Worm (Caenorhabditis elegans) whole organism, late embryonic: Measurements from ENCODE around the gene T19D12.4.

Experiments used
- lin-11 ChIP-seq: fragments of 200-800 bp; sonication (Bioruptor generic); optimal IDR thresholded peaks from 2 replicates; lab custom pipeline; 2018; ENCODE audit warnings: mild to moderate bottlenecking, missing genetic modification characterization, missing compliant biosample characterization
- pha-2 ChIP-seq: sonication (generic microtip); optimal IDR thresholded peaks from 2 replicates; lab custom pipeline; 2017; ENCODE audit warnings: mild to moderate bottlenecking, missing genetic modification characterization, missing compliant biosample characterization
- unc-55 ChIP-seq: sonication (generic microtip); optimal IDR thresholded peaks from 2 replicates; lab custom pipeline; 2017; ENCODE audit warnings: missing biosample characterization, missing genetic modification reagents, missing genetic modification characterization

ce11 chrII:6591000-6591399, 39.9 kb upstream of the T19D12.4 start:
- TF ChIP-seq unc-55 (no peak), lin-11 (no peak), pha-2 (tag; lab: Kevin White, UChicago) (no peak)
